Worm (Caenorhabditis elegans): ENCODE measurements around the gene ehn-3.

Gene ehn-3

DNA sequence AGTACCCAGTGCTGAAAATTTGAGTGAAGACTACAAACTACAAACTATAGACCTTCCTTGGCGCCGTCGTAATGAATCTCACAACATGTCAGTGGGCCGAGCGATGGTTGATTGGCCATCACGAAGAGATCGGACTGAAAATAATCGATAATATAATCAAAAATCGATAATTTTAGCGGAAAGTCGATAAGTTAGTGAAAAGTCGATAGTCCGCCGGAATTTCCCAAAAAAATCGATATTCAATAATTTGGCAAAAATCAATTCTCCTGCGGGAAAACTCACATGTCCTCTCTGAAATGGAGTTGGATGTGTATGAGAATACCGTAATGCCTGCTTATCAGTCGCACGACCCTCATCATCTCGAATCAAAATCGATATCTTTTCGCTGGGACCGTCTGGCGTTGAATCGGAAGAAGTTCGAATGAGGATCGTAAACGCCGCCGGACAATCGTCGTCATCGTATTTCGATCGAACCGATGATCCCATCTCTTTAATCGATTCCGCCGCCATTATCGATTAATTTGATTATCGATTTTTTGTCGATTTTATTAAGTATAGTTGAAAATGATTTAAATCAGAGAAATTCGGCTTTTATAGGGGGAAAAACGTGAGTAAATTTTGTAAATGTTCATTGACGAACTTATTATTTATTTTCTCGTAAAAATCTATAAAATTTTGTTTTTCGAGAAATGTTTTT, 7.2 kb downstream of the ehn-3 start, which contains the start of gene ZK616.8:
TSS of gene ZK616.8 (minus strand) at position 553 of the 697 bp plus-strand sequence.
- TF ChIP-seq ceh-43 (GFP tag; optimal IDR thresholded peaks at IDR 0.05) (no peak), lin-13 (tag; optimal IDR thresholded peaks at IDR 0.05) (no peak), sptf-1 (tag; optimal IDR thresholded peaks at IDR 0.05) (no peak), drap-1 (GFP tag; optimal IDR thresholded peaks at IDR 0.05) (no peak), ceh-83 (GFP tag; optimal IDR thresholded peaks at IDR 0.05) (no peak), nhr-28 (tag; optimal IDR thresholded peaks at IDR 0.05) (no peak), sem-2 (GFP tag; optimal IDR thresholded peaks at IDR 0.05) (no peak), nhr-237 (tag; optimal IDR thresholded peaks at IDR 0.05) (no peak), ztf-11 (tag; optimal IDR thresholded peaks at IDR 0.05) (no peak), ceh-39 (tag; optimal IDR thresholded peaks at IDR 0.05) (no peak), unc-120 (tag; optimal IDR thresholded peaks at IDR 0.05; ENCODE audit: poor library complexity, severe bottlenecking) (no peak), flh-1 (GFP tag; optimal IDR thresholded peaks at IDR 0.05) (no peak), M03D4.4 (tag; optimal IDR thresholded peaks at IDR 0.05) (no peak), zip-8 (tag; optimal IDR thresholded peaks at IDR 0.05) (no peak)

- TF ChIP-seq elt-3 (tag; optimal IDR thresholded peaks at IDR 0.05), result no peak
Observed at ce11 chrIV:5411120-5411519, 7.9 kb downstream of the ehn-3 start, which contains the start of gene ZK616.65. Gene ZK616.65 (minus strand): TSS chrIV:5411220.

DNA sequence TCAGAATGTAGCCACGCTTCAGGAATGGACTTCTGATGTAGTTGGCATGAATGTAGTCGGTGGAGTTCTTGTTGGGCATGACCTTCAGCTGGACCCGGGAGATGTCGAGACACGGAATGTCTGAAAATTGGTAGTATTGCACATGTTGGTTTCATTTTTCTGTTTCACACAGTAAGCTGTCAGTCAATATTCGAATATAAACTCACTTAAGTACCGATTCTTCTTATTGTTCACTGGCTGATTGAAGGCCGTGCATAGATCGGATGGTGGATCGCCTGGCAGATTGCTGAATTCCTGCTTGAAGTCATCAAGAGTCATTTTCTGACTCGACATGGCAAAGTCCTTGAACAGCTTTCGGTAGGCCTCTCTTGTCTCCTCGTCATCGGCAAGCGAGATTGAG, 9.9 kb downstream of the ehn-3 start:
- TF ChIP-seq unc-62 (GFP tag; optimal IDR thresholded peaks at IDR 0.05) (no peak), ceh-43 (GFP tag; optimal IDR thresholded peaks at IDR 0.05) (no peak), unc-120 (tag; optimal IDR thresholded peaks at IDR 0.05; ENCODE audit: poor library complexity, severe bottlenecking) (no peak), nhr-76 (tag; optimal IDR thresholded peaks at IDR 0.05) (no peak), mls-2 (tag; optimal IDR thresholded peaks at IDR 0.05) (no peak), ces-1 (GFP tag; optimal IDR thresholded peaks at IDR 0.05) (no peak), mab-5 (tag; optimal IDR thresholded peaks at IDR 0.05) (no peak), cnd-1 (tag; optimal IDR thresholded peaks at IDR 0.05) (no peak), ham-2 (GFP tag; optimal IDR thresholded peaks at IDR 0.05) (no peak), snpc-4 (tag; optimal IDR thresholded peaks at IDR 0.05) (no peak), flh-1 (GFP tag; optimal IDR thresholded peaks at IDR 0.05) (no peak), ceh-83 (GFP tag; optimal IDR thresholded peaks at IDR 0.05) (no peak), pha-4 (tag; optimal IDR thresholded peaks at IDR 0.05) (no peak), nhr-2 (tag; optimal IDR thresholded peaks at IDR 0.05) (no peak), unc-39 (tag; optimal IDR thresholded peaks at IDR 0.05) (no peak), bed-3 (GFP tag; optimal IDR thresholded peaks at IDR 0.05) (no peak), mep-1 (tag; optimal IDR thresholded peaks at IDR 0.05) (no peak)

- TF ChIP-seq nhr-237 (tag; optimal IDR thresholded peaks at IDR 0.05), result no peak
- TF ChIP-seq zip-8 (tag; optimal IDR thresholded peaks at IDR 0.05), result no peak
- no peak for TF ChIP-seq unc-62 (GFP tag; optimal IDR thresholded peaks at IDR 0.05)
- no peak for TF ChIP-seq ceh-43 (GFP tag; optimal IDR thresholded peaks at IDR 0.05)
Observed at ce11 chrIV:5405345-5405744, 13.7 kb downstream of the ehn-3 start, which contains the start of gene ZK616.61. Gene ZK616.61 (plus strand): TSS chrIV:5405645.

DNA sequence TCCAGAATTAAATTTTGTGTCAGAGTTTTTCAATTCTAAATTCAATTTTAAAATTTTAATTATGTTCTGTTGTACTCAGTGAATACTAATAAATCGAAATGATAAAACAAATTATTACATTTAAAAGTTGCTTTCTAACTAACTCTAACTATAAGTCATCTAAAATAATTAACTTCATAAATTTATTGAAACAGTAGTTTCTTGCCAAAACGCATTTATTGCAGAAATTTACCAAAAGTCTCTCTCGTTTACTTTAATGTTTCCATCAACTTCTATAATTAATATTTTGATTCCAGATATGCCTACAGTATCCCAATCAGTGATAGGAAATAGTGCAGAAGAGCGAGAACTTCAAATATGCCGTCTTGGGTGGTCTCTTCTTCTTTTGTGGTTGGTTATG, 18.4 kb downstream of the ehn-3 start, which contains the start of gene ZK616.1:
TSS of gene ZK616.1 (plus strand) at position 301 of the 400 bp plus-strand sequence.
- TF ChIP-seq nhr-76 (tag; optimal IDR thresholded peaks at IDR 0.05), result no peak

- TF ChIP-seq zip-8 (tag; optimal IDR thresholded peaks at IDR 0.05) (no peak), M03D4.4 (tag; optimal IDR thresholded peaks at IDR 0.05) (no peak), unc-62 (GFP tag; optimal IDR thresholded peaks at IDR 0.05) (no peak), bed-3 (GFP tag; optimal IDR thresholded peaks at IDR 0.05) (no peak), unc-120 (tag; optimal IDR thresholded peaks at IDR 0.05; ENCODE audit: poor library complexity, severe bottlenecking) (no peak), cnd-1 (tag; optimal IDR thresholded peaks at IDR 0.05) (no peak), pha-4 (tag; optimal IDR thresholded peaks at IDR 0.05) (no peak), tbx-8 (GFP tag; optimal IDR thresholded peaks at IDR 0.05) (no peak), lin-32 (GFP tag; optimal IDR thresholded peaks at IDR 0.05) (no peak), nhr-28 (tag; optimal IDR thresholded peaks at IDR 0.05) (no peak), blmp-1 (tag; optimal IDR thresholded peaks at IDR 0.05) (no peak)
Observed at ce11 chrIV:5397539-5397938, 21.5 kb downstream of the ehn-3 start, which contains the start of gene ZK616.2. Gene ZK616.2 (plus strand): TSS chrIV:5397839.
